Worm (Caenorhabditis elegans) whole organism, L2 larva: ENCODE results near the gene ubxn-5.

Experiments
- C34F6.9 ChIP-seq: fragments of 150-350 bp; optimal IDR thresholded peaks from 2 replicates; lab custom pipeline; 2014; ENCODE audit warnings: missing biosample characterization, missing genetic modification characterization
- F13H6.1 ChIP-seq: sonication (generic microtip); optimal IDR thresholded peaks from 2 replicates; lab custom pipeline; 2016; ENCODE audit warnings: missing genetic modification characterization, missing compliant biosample characterization
- R02D3.7 ChIP-seq: fragments of 150-350 bp; optimal IDR thresholded peaks from 2 replicates; lab custom pipeline; 2014; ENCODE audit warnings: missing biosample characterization, missing genetic modification characterization
- Y55F3AM.14 ChIP-seq: fragments of 200-800 bp; sonication (Bioruptor generic); optimal IDR thresholded peaks from 2 replicates; lab custom pipeline; 2018; ENCODE audit warnings: mild to moderate bottlenecking, missing genetic modification characterization, missing compliant biosample characterization
- alr-1 ChIP-seq: fragments of 150-350 bp; optimal IDR thresholded peaks from 2 replicates; lab custom pipeline; 2014; ENCODE audit warnings: missing biosample characterization, missing genetic modification characterization
- aly-2 ChIP-seq: fragments of 150-350 bp; optimal IDR thresholded peaks from 2 replicates; lab custom pipeline; 2014; ENCODE audit warnings: missing biosample characterization, missing genetic modification characterization
- ama-1 ChIP-seq: fragments of 150-350 bp; optimal IDR thresholded peaks from 2 replicates; lab custom pipeline; 2018; ENCODE audit warnings: inconsistent platforms
- ceh-16 ChIP-seq: fragments of 150-350 bp; optimal IDR thresholded peaks from 2 replicates; lab custom pipeline; 2014; ENCODE audit warnings: missing biosample characterization, missing genetic modification characterization
- ceh-82 ChIP-seq: fragments of 150-350 bp; optimal IDR thresholded peaks from 2 replicates; lab custom pipeline; 2014; ENCODE audit warnings: missing biosample characterization, missing genetic modification characterization
- crh-2 ChIP-seq: sonication (generic microtip); optimal IDR thresholded peaks from 2 replicates; lab custom pipeline; 2017; ENCODE audit warnings: missing biosample characterization, missing genetic modification characterization
- dmd-4 ChIP-seq: sonication (generic microtip); optimal IDR thresholded peaks from 2 replicates; lab custom pipeline; 2017; ENCODE audit warnings: missing biosample characterization, missing genetic modification characterization
- egl-27 ChIP-seq: sonication (generic microtip); optimal IDR thresholded peaks from 3 replicates; lab custom pipeline; 2017; ENCODE audit warnings: missing biosample characterization, missing genetic modification reagents, missing genetic modification characterization
- elt-3 ChIP-seq: sonication (generic microtip); optimal IDR thresholded peaks from 2 replicates; lab custom pipeline; 2017; ENCODE audit warnings: missing biosample characterization, missing genetic modification characterization
- fos-1 ChIP-seq: fragments of 150-350 bp; optimal IDR thresholded peaks from 2 replicates; lab custom pipeline; 2014; ENCODE audit warnings: missing biosample characterization, missing genetic modification characterization
- gmeb-1 ChIP-seq: fragments of 150-350 bp; optimal IDR thresholded peaks from 2 replicates; lab custom pipeline; 2014; ENCODE audit warnings: missing biosample characterization, missing genetic modification characterization
- lin-11 ChIP-seq: fragments of 150-350 bp; sonication (generic microtip); optimal IDR thresholded peaks from 2 replicates; lab custom pipeline; 2014; ENCODE audit warnings: missing biosample characterization, missing genetic modification characterization, inconsistent platforms, mixed read lengths
- lin-13 ChIP-seq: fragments of 150-350 bp; optimal IDR thresholded peaks from 2 replicates; lab custom pipeline; 2014; ENCODE audit warnings: missing biosample characterization, missing genetic modification reagents, missing genetic modification characterization
- lin-39 ChIP-seq: fragments of 150-350 bp; optimal IDR thresholded peaks from 2 replicates; lab custom pipeline; 2014; ENCODE audit warnings: missing biosample characterization, missing genetic modification reagents, missing genetic modification characterization
- lsy-2 ChIP-seq, 2 experiments: fragments of 150-350 bp in 1 of 2; sonication (generic microtip) in 1 of 2; optimal IDR thresholded peaks; 2 replicates each; lab custom pipeline; 2014 to 2017; ENCODE audit warnings: missing biosample characterization in 2 of 2, missing genetic modification characterization in 2 of 2
- mab-5 ChIP-seq: fragments of 150-350 bp; optimal IDR thresholded peaks from 2 replicates; lab custom pipeline; 2014; ENCODE audit warnings: missing biosample characterization, missing genetic modification characterization
- mdl-1 ChIP-seq, 2 experiments: fragments of 150-350 bp in 1 of 2; sonication (generic microtip) in 1 of 2; optimal IDR thresholded peaks; 2 replicates each; lab custom pipeline; 2017; ENCODE audit warnings: missing biosample characterization in 2 of 2, missing genetic modification characterization in 2 of 2
- nhr-10 ChIP-seq: sonication (generic microtip); optimal IDR thresholded peaks from 2 replicates; lab custom pipeline; 2017; ENCODE audit warnings: missing biosample characterization, missing genetic modification characterization
- nhr-11 ChIP-seq: fragments of 150-350 bp; optimal IDR thresholded peaks from 2 replicates; lab custom pipeline; 2014; ENCODE audit warnings: missing biosample characterization, missing genetic modification characterization
- nhr-12 ChIP-seq: fragments of 150-350 bp; optimal IDR thresholded peaks from 2 replicates; lab custom pipeline; 2014; ENCODE audit warnings: missing biosample characterization, missing genetic modification characterization
- nhr-129 ChIP-seq: fragments of 150-350 bp; optimal IDR thresholded peaks from 2 replicates; lab custom pipeline; 2014; ENCODE audit warnings: missing biosample characterization, missing genetic modification characterization
- nhr-21 ChIP-seq: fragments of 150-350 bp; optimal IDR thresholded peaks from 2 replicates; lab custom pipeline; 2014; ENCODE audit warnings: missing biosample characterization, missing genetic modification characterization
- nhr-23 ChIP-seq: fragments of 150-350 bp; optimal IDR thresholded peaks from 2 replicates; lab custom pipeline; 2014; ENCODE audit warnings: missing biosample characterization, missing genetic modification reagents, missing genetic modification characterization
- nhr-237 ChIP-seq: fragments of 150-350 bp; optimal IDR thresholded peaks from 2 replicates; lab custom pipeline; 2014; ENCODE audit warnings: missing biosample characterization, missing genetic modification characterization
- nhr-25 ChIP-seq: fragments of 150-350 bp; sonication (generic microtip); optimal IDR thresholded peaks from 3 replicates; lab custom pipeline; 2014; ENCODE audit warnings: missing biosample characterization, missing genetic modification characterization
- nhr-6 ChIP-seq: fragments of 150-350 bp; optimal IDR thresholded peaks from 2 replicates; lab custom pipeline; 2014; ENCODE audit warnings: missing biosample characterization, missing genetic modification characterization
- nhr-77 ChIP-seq: fragments of 150-350 bp; optimal IDR thresholded peaks from 2 replicates; lab custom pipeline; 2014; ENCODE audit warnings: missing biosample characterization, missing genetic modification characterization
- peb-1 ChIP-seq: fragments of 150-350 bp; optimal IDR thresholded peaks from 2 replicates; lab custom pipeline; 2014; ENCODE audit warnings: missing biosample characterization, missing genetic modification characterization
- skn-1 ChIP-seq: sonication (generic microtip); optimal IDR thresholded peaks from 2 replicates; lab custom pipeline; 2017; ENCODE audit warnings: missing biosample characterization, missing genetic modification characterization
- sma-3 ChIP-seq: sonication (generic microtip); optimal IDR thresholded peaks from 2 replicates; lab custom pipeline; 2016; ENCODE audit warnings: missing genetic modification reagents, missing genetic modification characterization, missing compliant biosample characterization
- sma-9 ChIP-seq, 2 experiments: fragments of 150-350 bp in 1 of 2; sonication (generic microtip) in 1 of 2; optimal IDR thresholded peaks; 2 replicates each; lab custom pipeline; 2014 to 2016; ENCODE audit warnings: missing genetic modification characterization in 2 of 2, mild to moderate bottlenecking in 1 of 2, missing biosample characterization in 1 of 2, missing compliant biosample characterization in 1 of 2, missing genetic modification reagents in 1 of 2, moderate library complexity in 1 of 2
- snpc-4 ChIP-seq: fragments of 150-350 bp; optimal IDR thresholded peaks from 2 replicates; lab custom pipeline; 2014; ENCODE audit warnings: missing biosample characterization, missing genetic modification characterization
- unc-39 ChIP-seq: fragments of 150-350 bp; optimal IDR thresholded peaks from 2 replicates; lab custom pipeline; 2014; ENCODE audit warnings: missing biosample characterization, missing genetic modification characterization
- unc-55 ChIP-seq: fragments of 150-350 bp; sonication (generic microtip); optimal IDR thresholded peaks from 3 replicates; lab custom pipeline; 2014; ENCODE audit warnings: missing biosample characterization, missing genetic modification reagents, missing genetic modification characterization
- unc-62 ChIP-seq: fragments of 150-350 bp; optimal IDR thresholded peaks from 2 replicates; lab custom pipeline; 2014; ENCODE audit warnings: missing biosample characterization, missing genetic modification reagents, missing genetic modification characterization
- zag-1 ChIP-seq: fragments of 150-350 bp; optimal IDR thresholded peaks from 2 replicates; lab custom pipeline; 2014; ENCODE audit warnings: missing biosample characterization, missing genetic modification characterization
- ztf-1 ChIP-seq: fragments of 200-800 bp; sonication (Bioruptor generic); conservative IDR thresholded peaks from 2 replicates; pipeline ENCODE4 v1.3.6; 2022; ENCODE audit warnings: missing genetic modification characterization, missing compliant biosample characterization
- ztf-11 ChIP-seq: sonication (generic microtip); optimal IDR thresholded peaks from 2 replicates; lab custom pipeline; 2017; ENCODE audit warnings: missing biosample characterization, missing genetic modification characterization
- ztf-4 ChIP-seq: fragments of 150-350 bp; optimal IDR thresholded peaks from 2 replicates; lab custom pipeline; 2014; ENCODE audit warnings: missing biosample characterization, missing genetic modification characterization

The ubxn-5 gene

ce11 chrII:10270052-10270451, 35.8 kb upstream of the ubxn-5 start, which contains the start of gene F54B3.2:
Gene F54B3.2 (minus strand): TSS chrII:10270152.
- TF ChIP-seq nhr-12 (tag; lab: Kevin White, UChicago) = no peak
- no peak for TF ChIP-seq unc-55
- TF ChIP-seq alr-1 (tag; lab: Kevin White, UChicago) = no peak
- no peak for TF ChIP-seq nhr-10
- TF ChIP-seq F13H6.1 (tag; lab: Kevin White, UChicago) = no peak
- TF ChIP-seq skn-1 = no peak
- no peak for TF ChIP-seq sma-3
- TF ChIP-seq egl-27 = no peak

- TF ChIP-seq zag-1 (tag; lab: Kevin White, UChicago) (no peak), sma-3 (no peak), lsy-2 (tag; optimal IDR thresholded peaks at IDR 0.05; lab: Kevin White, UChicago) (no peak), nhr-21 (tag; lab: Kevin White, UChicago) (no peak), mdl-1 (tag; optimal IDR thresholded peaks at IDR 0.05; lab: Kevin White, UChicago) (no peak), ceh-16 (tag; lab: Kevin White, UChicago) (no peak), unc-39 (tag; lab: Kevin White, UChicago) (no peak), R02D3.7 (no peak), nhr-6 (no peak), crh-2 (tag; lab: Kevin White, UChicago) (no peak), nhr-23 (tag; lab: Kevin White, UChicago) (no peak), F13H6.1 (tag; lab: Kevin White, UChicago) (no peak)
These were observed 27.0 kb upstream of the ubxn-5 start for ce11 chrII:10261261-10261660.

ce11 chrII:10252048-10252447, 17.8 kb upstream of the ubxn-5 start:
- TF ChIP-seq egl-27 (no peak), crh-2 (tag; lab: Kevin White, UChicago) (no peak)
- TF ChIP-seq, all 48 proteins: peak for 0

- no peak for TF ChIP-seq C34F6.9 (tag; lab: Kevin White, UChicago)
- TF ChIP-seq sma-3 = no peak
- no peak for TF ChIP-seq peb-1 (tag; lab: Kevin White, UChicago)
- no peak for TF ChIP-seq gmeb-1 (tag; lab: Kevin White, UChicago)
- no peak for TF ChIP-seq egl-27
- TF ChIP-seq R02D3.7 = no peak
These were observed 16.7 kb upstream of the ubxn-5 start, which contains the start of gene F54B3.1 for ce11 chrII:10250966-10251365. Gene F54B3.1 (plus strand): TSS chrII:10251266.

ce11 chrII:10248355-10249041, 14.2 kb upstream of the ubxn-5 start, which contains the start of gene atad-3:
Gene atad-3 (plus strand): TSS chrII:10248991.
- peak; percentile 86 for TF ChIP-seq nhr-129 (tag; lab: Kevin White, UChicago)
- peak; percentile 68 for TF ChIP-seq lin-11 (tag; lab: Kevin White, UChicago)
- TF ChIP-seq snpc-4 (tag; lab: Kevin White, UChicago) = peak; percentile 72
- peak; percentile 94 for TF ChIP-seq sma-9 (GFP tag; optimal IDR thresholded peaks at IDR 0.05; lab: Kevin White, UChicago)
- TF ChIP-seq sma-9 (tag; optimal IDR thresholded peaks at IDR 0.05; lab: Kevin White, UChicago) = no peak
- no peak for TF ChIP-seq nhr-77 (tag; lab: Kevin White, UChicago)
- TF ChIP-seq unc-55 = peak; percentile 85
- TF ChIP-seq ztf-1 (GFP tag; lab: Robert Waterston, UW) = no peak
- TF ChIP-seq C34F6.9 (tag; lab: Kevin White, UChicago) = peak; percentile 89
- peak; percentile 46 for TF ChIP-seq Y55F3AM.14 (GFP tag; lab: Kevin White, UChicago)
- TF ChIP-seq lin-39 (tag; lab: Kevin White, UChicago) = no peak
- peak; percentile 83 to 91 for TF ChIP-seq lsy-2 (tag; optimal IDR thresholded peaks at IDR 0.05; lab: Kevin White, UChicago)
- TF ChIP-seq dmd-4 (tag; lab: Kevin White, UChicago) = no peak
- no peak for TF ChIP-seq peb-1 (tag; lab: Kevin White, UChicago)
- no peak for TF ChIP-seq nhr-11 (tag; lab: Kevin White, UChicago)
- TF ChIP-seq sma-3 = peak; percentile 91
- TF ChIP-seq ceh-16 (tag; lab: Kevin White, UChicago) = no peak
- TF ChIP-seq aly-2 (tag; lab: Kevin White, UChicago) = no peak
- TF ChIP-seq F13H6.1 (tag; lab: Kevin White, UChicago) = peak; percentile 88
- peak; percentile 70 for TF ChIP-seq nhr-6
- peak; percentile 35 for TF ChIP-seq fos-1 (tag; lab: Kevin White, UChicago)
- peak; percentile 92 for TF ChIP-seq lin-13 (GFP tag; lab: Kevin White, UChicago)
- TF ChIP-seq elt-3 (tag; lab: Kevin White, UChicago) = no peak
- no peak for TF ChIP-seq unc-62 (GFP tag; lab: Kevin White, UChicago)
- TF ChIP-seq nhr-237 (tag; lab: Kevin White, UChicago) = peak; percentile 12
- TF ChIP-seq nhr-12 (tag; lab: Kevin White, UChicago) = no peak
- TF ChIP-seq mab-5 (tag; lab: Kevin White, UChicago) = peak; percentile 76
- no peak for TF ChIP-seq ztf-11 (tag; lab: Kevin White, UChicago)
- TF ChIP-seq ama-1 = peak; percentile 4
- peak; percentile 86 for TF ChIP-seq nhr-25 (tag; lab: Kevin White, UChicago)
- peak; percentile 83 for TF ChIP-seq gmeb-1 (tag; lab: Kevin White, UChicago)
- TF ChIP-seq crh-2 (tag; lab: Kevin White, UChicago) = peak; percentile 85
- no peak for TF ChIP-seq nhr-23 (tag; lab: Kevin White, UChicago)
- peak; percentile 43 for TF ChIP-seq ztf-4 (tag; lab: Kevin White, UChicago)
- TF ChIP-seq ceh-82 (tag; lab: Kevin White, UChicago) = peak; percentile 7
- peak in 1 of 2 experiments; percentile 47 for TF ChIP-seq mdl-1 (tag; optimal IDR thresholded peaks at IDR 0.05; lab: Kevin White, UChicago)
- TF ChIP-seq zag-1 (tag; lab: Kevin White, UChicago) = peak; percentile 79
